Fruit fly (Drosophila melanogaster) whole organism, embryonic: ENCODE measurements around the gene CG10589.

Source experiments
- B-H1 ChIP-seq: fragments of 200-800 bp; sonication (Bioruptor generic); IDR thresholded peaks from 3 replicates; pipeline ENCODE4 v1.3.6; 2022; ENCODE audit warnings: missing biosample characterization, missing genetic modification characterization
- CG11456 ChIP-seq: fragments of 200-800 bp; sonication (Bioruptor generic); IDR thresholded peaks from 3 replicates; pipeline ENCODE4 v1.3.6; 2022; ENCODE audit warnings: missing biosample characterization, missing genetic modification characterization
- CG11504 ChIP-seq: fragments of 200-800 bp; sonication (Bioruptor generic); optimal IDR thresholded peaks from 3 replicates; lab custom pipeline; 2019; ENCODE audit warnings: missing biosample characterization, mild to moderate bottlenecking, missing genetic modification characterization, moderate library complexity
- CG1603 ChIP-seq: fragments of 200-800 bp; sonication (Bioruptor generic); optimal IDR thresholded peaks from 2 replicates; lab custom pipeline; 2019; ENCODE audit warnings: missing biosample characterization, mild to moderate bottlenecking, missing genetic modification characterization, moderate library complexity
- CG17912 ChIP-seq: fragments of 200-800 bp; sonication (Bioruptor generic); optimal IDR thresholded peaks from 2 replicates; lab custom pipeline; 2018; ENCODE audit warnings: missing biosample characterization, mild to moderate bottlenecking, missing genetic modification characterization
- CG2199 ChIP-seq: fragments of 200-800 bp; sonication (Bioruptor generic); IDR thresholded peaks from 3 replicates; pipeline ENCODE4 v1.3.6; 2022; ENCODE audit warnings: missing biosample characterization, missing genetic modification characterization
- CG32772 ChIP-seq: fragments of 200-800 bp; sonication (Bioruptor generic); IDR thresholded peaks from 2 replicates; pipeline ENCODE4 v1.3.6; 2022; ENCODE audit warnings: missing biosample characterization, missing genetic modification characterization
- CG7786 ChIP-seq: fragments of 200-800 bp; sonication (Bioruptor generic); optimal IDR thresholded peaks from 2 replicates; lab custom pipeline; 2016; ENCODE audit warnings: missing biosample characterization, missing genetic modification characterization
- CG7987 ChIP-seq: fragments of 200-800 bp; sonication (Bioruptor generic); optimal IDR thresholded peaks from 2 replicates; lab custom pipeline; 2018; ENCODE audit warnings: missing biosample characterization, mild to moderate bottlenecking, missing genetic modification characterization, moderate library complexity
- CoRest ChIP-seq: fragments of 200-800 bp; sonication (Bioruptor generic); optimal IDR thresholded peaks from 3 replicates; lab custom pipeline; 2018; ENCODE audit warnings: missing biosample characterization, mild to moderate bottlenecking, missing genetic modification characterization, moderate library complexity
- D ChIP-seq, 2 experiments: fragments of 200-800 bp in 1 of 2; fragments of >200 bp in 1 of 2; sonication (Bioruptor generic) in 1 of 2; optimal IDR thresholded peaks; 2 replicates in 1 of 2; 3 replicates in 1 of 2; lab custom pipeline; 2017; ENCODE audit warnings: mild to moderate bottlenecking in 1 of 2, missing biosample characterization in 1 of 2, missing genetic modification characterization in 1 of 2, missing genetic modification reagents in 1 of 2
- Dek ChIP-seq: fragments of 200-800 bp; sonication (Bioruptor generic); optimal IDR thresholded peaks from 3 replicates; lab custom pipeline; 2019; ENCODE audit warnings: missing biosample characterization, mild to moderate bottlenecking, missing genetic modification characterization, moderate library complexity
- Drgx ChIP-seq: fragments of 200-800 bp; sonication (Bioruptor generic); IDR thresholded peaks from 2 replicates; pipeline ENCODE4 v1.3.6; 2022; ENCODE audit warnings: missing biosample characterization, missing genetic modification characterization
- Ets65A ChIP-seq: fragments of 200-800 bp; sonication (Bioruptor generic); peaks from one replicate; lab custom pipeline; 2016; ENCODE audit warnings: missing biosample characterization, missing genetic modification characterization
- Ets97D ChIP-seq: fragments of 200-800 bp; sonication (Bioruptor generic); optimal IDR thresholded peaks from 3 replicates; lab custom pipeline; 2016; ENCODE audit warnings: missing biosample characterization, missing genetic modification characterization
- HLH3B ChIP-seq: fragments of 200-800 bp; sonication (Bioruptor generic); IDR thresholded peaks from 2 replicates; pipeline ENCODE4 v1.3.6; 2022; ENCODE audit warnings: missing biosample characterization, missing genetic modification characterization
- HmgZ ChIP-seq: fragments of 200-800 bp; sonication (Bioruptor generic); optimal IDR thresholded peaks from 2 replicates; lab custom pipeline; 2018; ENCODE audit warnings: missing biosample characterization, mild to moderate bottlenecking, missing genetic modification characterization
- Hr51 ChIP-seq, 2 experiments: fragments of 200-800 bp; sonication (Bioruptor generic); optimal IDR thresholded peaks; 2 replicates in 1 of 2; 3 replicates in 1 of 2; lab custom pipeline; 2016 to 2018; ENCODE audit warnings: missing biosample characterization in 2 of 2, missing genetic modification characterization in 2 of 2, mild to moderate bottlenecking in 1 of 2, moderate library complexity in 1 of 2
- Kr ChIP-seq: fragments of 200-800 bp; sonication (Bioruptor generic); optimal IDR thresholded peaks from 2 replicates; lab custom pipeline; 2017; ENCODE audit warnings: missing biosample characterization, mild to moderate bottlenecking, missing genetic modification characterization
- Lpt ChIP-seq: fragments of >200 bp; optimal IDR thresholded peaks from 2 replicates; lab custom pipeline; 2018; ENCODE audit warnings: missing biosample characterization, missing genetic modification characterization
- MESR4 ChIP-seq: fragments of 200-800 bp; sonication (Bioruptor generic); optimal IDR thresholded peaks from 2 replicates; lab custom pipeline; 2018; ENCODE audit warnings: missing biosample characterization, mild to moderate bottlenecking, missing genetic modification characterization, moderate library complexity
- Meics ChIP-seq: fragments of 200-800 bp; sonication (Bioruptor generic); optimal IDR thresholded peaks from 2 replicates; lab custom pipeline; 2017; ENCODE audit warnings: missing biosample characterization, mild to moderate bottlenecking, missing genetic modification characterization
- Mrtf ChIP-seq: fragments of 200-800 bp; sonication (Bioruptor generic); IDR thresholded peaks from 3 replicates; pipeline ENCODE4 v1.3.6; 2022; ENCODE audit warnings: missing biosample characterization, missing genetic modification characterization
- NC2α ChIP-seq: fragments of 200-800 bp; sonication (Bioruptor generic); optimal IDR thresholded peaks from 2 replicates; lab custom pipeline; 2016; ENCODE audit warnings: missing biosample characterization, missing genetic modification characterization
- Sox102F ChIP-seq: fragments of 200-800 bp; sonication (Bioruptor generic); optimal IDR thresholded peaks from 2 replicates; lab custom pipeline; 2018; ENCODE audit warnings: missing biosample characterization, mild to moderate bottlenecking, missing genetic modification characterization, moderate library complexity
- bigmax ChIP-seq: fragments of 200-800 bp; sonication (Bioruptor generic); optimal IDR thresholded peaks from 2 replicates; lab custom pipeline; 2018; ENCODE audit warnings: missing biosample characterization, mild to moderate bottlenecking, missing genetic modification characterization
- cad ChIP-seq: fragments of >200 bp; optimal IDR thresholded peaks from 2 replicates; lab custom pipeline; 2017; ENCODE audit warnings: missing biosample characterization, missing genetic modification characterization
- chif ChIP-seq, 2 experiments: fragments of 200-800 bp; sonication (Bioruptor generic); optimal IDR thresholded peaks; 3 replicates each; lab custom pipeline; 2016; ENCODE audit warnings: missing biosample characterization in 2 of 2, missing genetic modification characterization in 2 of 2
- chm ChIP-seq: fragments of 200-800 bp; sonication (Bioruptor generic); IDR thresholded peaks from 2 replicates; pipeline ENCODE4 v1.3.6; 2022; ENCODE audit warnings: missing biosample characterization, missing genetic modification characterization
- corto ChIP-seq: fragments of 200-800 bp; sonication (Bioruptor generic); optimal IDR thresholded peaks from 2 replicates; lab custom pipeline; 2016; ENCODE audit warnings: missing biosample characterization, mild to moderate bottlenecking, missing genetic modification characterization, moderate library complexity
- disco-r ChIP-seq: fragments of 200-800 bp; sonication (Bioruptor generic); optimal IDR thresholded peaks from 2 replicates; lab custom pipeline; 2016; ENCODE audit warnings: missing biosample characterization, missing genetic modification characterization
- ems ChIP-seq: fragments of 200-800 bp; sonication (Bioruptor generic); optimal IDR thresholded peaks from 3 replicates; lab custom pipeline; 2016; ENCODE audit warnings: missing biosample characterization, missing genetic modification characterization
- eve ChIP-seq, 2 experiments: fragments of >200 bp; optimal IDR thresholded peaks; 2 replicates each; lab custom pipeline; 2017; ENCODE audit warnings: missing biosample characterization in 2 of 2, missing genetic modification characterization in 2 of 2
- eyg ChIP-seq: fragments of 200-800 bp; sonication (Bioruptor generic); optimal IDR thresholded peaks from 3 replicates; lab custom pipeline; 2016; ENCODE audit warnings: missing biosample characterization, missing genetic modification characterization
- gem ChIP-seq: fragments of 200-800 bp; sonication (Bioruptor generic); optimal IDR thresholded peaks from 2 replicates; lab custom pipeline; 2019; ENCODE audit warnings: missing biosample characterization, mild to moderate bottlenecking, missing genetic modification characterization, moderate library complexity
- insv ChIP-seq, 2 experiments: fragments of 200-800 bp; sonication (Bioruptor generic); optimal IDR thresholded peaks; 3 replicates each; lab custom pipeline; 2016 to 2018; ENCODE audit warnings: missing biosample characterization in 2 of 2, missing genetic modification characterization in 2 of 2
- kah ChIP-seq: fragments of 200-800 bp; sonication (Bioruptor generic); optimal IDR thresholded peaks from 2 replicates; lab custom pipeline; 2018; ENCODE audit warnings: missing biosample characterization, mild to moderate bottlenecking, missing genetic modification characterization
- lbe ChIP-seq: fragments of 200-800 bp; sonication (Bioruptor generic); optimal IDR thresholded peaks from 2 replicates; lab custom pipeline; 2016; ENCODE audit warnings: missing biosample characterization, mild to moderate bottlenecking, missing genetic modification characterization
- mirr ChIP-seq: fragments of 200-800 bp; sonication (Bioruptor generic); optimal IDR thresholded peaks from 3 replicates; lab custom pipeline; 2018; ENCODE audit warnings: missing biosample characterization, mild to moderate bottlenecking, missing genetic modification characterization
- nom ChIP-seq: fragments of 200-800 bp; sonication (Bioruptor generic); optimal IDR thresholded peaks from 2 replicates; lab custom pipeline; 2017; ENCODE audit warnings: missing biosample characterization, missing genetic modification characterization, mild to moderate bottlenecking, moderate library complexity, missing genetic modification reagents
- pb ChIP-seq: fragments of 200-800 bp; sonication (Bioruptor generic); optimal IDR thresholded peaks from 3 replicates; lab custom pipeline; 2016; ENCODE audit warnings: missing biosample characterization, missing genetic modification characterization
- salm ChIP-seq: fragments of 200-800 bp; sonication (Bioruptor generic); optimal IDR thresholded peaks from 2 replicates; lab custom pipeline; 2018; ENCODE audit warnings: missing biosample characterization, mild to moderate bottlenecking, missing genetic modification characterization
- slbo ChIP-seq: fragments of 200-800 bp; sonication (Bioruptor generic); IDR thresholded peaks from 2 replicates; pipeline ENCODE4 v1.3.6; 2022; ENCODE audit warnings: missing biosample characterization, missing genetic modification characterization
- toy ChIP-seq: fragments of 200-800 bp; sonication (Bioruptor generic); IDR thresholded peaks from 2 replicates; pipeline ENCODE4 v1.3.6; 2022; ENCODE audit warnings: missing biosample characterization, missing genetic modification characterization
- twi ChIP-seq: fragments of 200-800 bp; optimal IDR thresholded peaks from 2 replicates; lab custom pipeline; 2019; ENCODE audit warnings: missing biosample characterization, mild to moderate bottlenecking, missing genetic modification characterization, moderate library complexity
- tx ChIP-seq: fragments of 200-800 bp; sonication (Bioruptor generic); optimal IDR thresholded peaks from 2 replicates; lab custom pipeline; 2016; ENCODE audit warnings: missing biosample characterization, missing genetic modification characterization
- vfl ChIP-seq: fragments of 200-800 bp; sonication (Bioruptor generic); optimal IDR thresholded peaks from 2 replicates; lab custom pipeline; 2016; ENCODE audit warnings: missing biosample characterization, missing genetic modification characterization
- wek ChIP-seq: fragments of 200-800 bp; sonication (Bioruptor generic); optimal IDR thresholded peaks from 3 replicates; lab custom pipeline; 2018; ENCODE audit warnings: missing biosample characterization, mild to moderate bottlenecking, missing genetic modification characterization, moderate library complexity

The CG10589 gene

DNA sequence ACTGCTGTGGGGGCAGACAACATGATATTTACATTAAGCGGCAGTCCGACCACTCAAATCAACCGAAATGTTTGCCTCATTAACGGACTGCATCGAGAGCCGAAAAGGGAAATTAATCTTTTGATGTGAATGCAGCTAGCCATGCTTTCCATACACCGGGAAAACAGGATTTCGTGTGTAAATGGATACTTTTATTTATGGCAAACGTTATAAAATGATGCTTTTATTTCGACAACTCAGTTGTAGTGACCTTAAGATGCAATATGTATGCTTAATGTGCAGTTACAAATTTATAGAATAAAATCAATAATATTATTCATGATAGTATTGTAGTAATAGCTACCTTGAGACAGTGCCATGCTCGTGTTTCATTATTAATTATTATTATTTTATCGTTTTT is 3.9 kb downstream of the CG10589 start (continued):
- no peak for TF ChIP-seq lbe (GFP tag; lab: Kevin White, UChicago)

DNA sequence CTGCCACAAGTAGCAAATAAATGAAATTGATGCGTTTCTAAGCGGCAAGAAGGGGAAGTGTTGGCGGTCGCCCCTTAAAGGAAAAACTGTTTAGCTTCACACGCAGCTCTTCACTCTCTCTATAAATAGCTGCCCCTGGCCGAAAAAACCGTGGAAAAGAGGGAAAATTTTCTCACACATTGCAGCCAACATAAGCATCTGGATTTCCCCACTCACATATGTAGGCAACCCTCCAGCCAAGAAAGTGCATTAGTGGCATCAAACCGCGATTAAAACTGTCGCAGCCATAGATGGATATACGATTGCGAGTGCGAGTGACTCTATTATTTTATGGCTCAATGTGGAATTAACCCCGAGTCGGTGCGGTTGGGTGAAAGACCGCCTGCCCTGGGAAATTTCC is 4.9 kb downstream of the CG10589 start:
- TF ChIP-seq MESR4 (GFP tag; lab: Kevin White, UChicago), result no peak
- peak; percentile 91 for TF ChIP-seq twi (tag; lab: Kevin White, UChicago)
- TF ChIP-seq kah (GFP tag; lab: Kevin White, UChicago), result peak; percentile 61
- peak; percentile 27 for TF ChIP-seq Ets65A (GFP tag; lab: Kevin White, UChicago)
- no peak for TF ChIP-seq CG17912 (GFP tag; lab: Kevin White, UChicago)

DNA sequence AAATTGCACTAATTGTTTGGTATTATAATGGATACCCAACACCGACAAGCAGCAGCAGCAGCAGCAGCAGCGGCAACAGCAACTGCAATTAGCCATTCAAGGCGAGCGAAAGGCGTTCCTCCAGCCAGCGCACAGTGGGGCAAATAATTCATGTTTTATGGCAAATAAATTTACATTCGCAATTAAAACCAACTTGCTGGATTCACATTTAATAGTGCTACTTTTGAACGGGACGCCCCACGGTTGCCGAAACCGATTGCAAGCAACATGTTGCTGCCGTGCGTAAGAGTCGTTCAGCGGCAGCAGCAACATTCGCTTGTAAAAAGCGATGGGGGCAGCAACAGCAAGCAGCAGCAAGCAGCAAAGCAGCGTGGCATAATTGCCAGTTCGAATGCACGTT is 6.1 kb downstream of the CG10589 start:
- TF ChIP-seq nom (GFP tag; lab: Kevin White, UChicago), result peak; percentile 12
- TF ChIP-seq insv (GFP tag; optimal IDR thresholded peaks at IDR 0.05; lab: Kevin White, UChicago), result no peak
- TF ChIP-seq chm (GFP tag; lab: Robert Waterston, UW), result no peak
- peak; percentile 46 for TF ChIP-seq Ets65A (GFP tag; lab: Kevin White, UChicago)
- TF ChIP-seq Kr (GFP tag; lab: Kevin White, UChicago), result no peak
- TF ChIP-seq CG2199 (GFP tag; lab: Robert Waterston, UW), result peak; percentile 18; the same call in 1 of the 3 replicates
- 0 out of 2 replicates have a peak, but pooled peaks have one; percentile 13 for TF ChIP-seq HLH3B (GFP tag; lab: Robert Waterston, UW)
- no peak for TF ChIP-seq eyg (GFP tag; lab: Kevin White, UChicago)
- no peak for TF ChIP-seq salm (tag; lab: Kevin White, UChicago)
- TF ChIP-seq cad, result no peak
- no peak for TF ChIP-seq Dek (tag; lab: Kevin White, UChicago)
- TF ChIP-seq Mrtf (GFP tag; lab: Robert Waterston, UW), result 0 out of 3 replicates have a peak, but pooled peaks have one; percentile 7
- no peak for TF ChIP-seq CG11456
- TF ChIP-seq chif (GFP tag; optimal IDR thresholded peaks at IDR 0.05; lab: Kevin White, UChicago), result no peak
- no peak for TF ChIP-seq CG1603
- no peak for TF ChIP-seq Ets97D (GFP tag; lab: Kevin White, UChicago)
- TF ChIP-seq B-H1, result no peak
- no peak for TF ChIP-seq toy (GFP tag; lab: Robert Waterston, UW)
- TF ChIP-seq CG11504, result peak; percentile 95
- no peak for TF ChIP-seq Sox102F (GFP tag; lab: Kevin White, UChicago)
- peak; percentile 42 for TF ChIP-seq Drgx (GFP tag; lab: Robert Waterston, UW)
- no peak for TF ChIP-seq bigmax
- TF ChIP-seq ems (GFP tag; lab: Kevin White, UChicago), result no peak
- TF ChIP-seq mirr, result no peak
- TF ChIP-seq vfl (GFP tag; lab: Kevin White, UChicago), result no peak
- TF ChIP-seq eve (GFP tag; optimal IDR thresholded peaks at IDR 0.05; lab: Kevin White, UChicago), result no peak
- no peak for TF ChIP-seq HmgZ (tag; lab: Kevin White, UChicago)
- no peak for TF ChIP-seq CoRest (tag; lab: Kevin White, UChicago)
- TF ChIP-seq Hr51 (GFP tag; optimal IDR thresholded peaks at IDR 0.05; lab: Kevin White, UChicago), result no peak
- peak; percentile 8 for TF ChIP-seq corto (GFP tag; lab: Kevin White, UChicago)
- no peak for TF ChIP-seq disco-r
- TF ChIP-seq tx (GFP tag; lab: Kevin White, UChicago), result no peak
- TF ChIP-seq wek, result no peak
- TF ChIP-seq pb (GFP tag; lab: Kevin White, UChicago), result no peak
- TF ChIP-seq slbo (GFP tag; lab: Robert Waterston, UW), result no peak
- TF ChIP-seq CG7987 (GFP tag; lab: Kevin White, UChicago), result no peak
- TF ChIP-seq Lpt (GFP tag; lab: Kevin White, UChicago), result no peak
- TF ChIP-seq NC2α (GFP tag; lab: Kevin White, UChicago), result no peak
- TF ChIP-seq CG32772 (GFP tag; lab: Robert Waterston, UW), result peak; percentile 16; the same call in 1 of the 2 replicates
- no peak for TF ChIP-seq Meics (GFP tag; lab: Kevin White, UChicago)
- no peak for TF ChIP-seq gem (tag; lab: Kevin White, UChicago)
- no peak for TF ChIP-seq D (optimal IDR thresholded peaks at IDR 0.05; lab: Kevin White, UChicago)
- TF ChIP-seq D (GFP tag; optimal IDR thresholded peaks at IDR 0.05; lab: Kevin White, UChicago), result no peak
- TF ChIP-seq CG7786, result no peak
